Worm (Caenorhabditis elegans) whole organism, early embryonic: Measurements from ENCODE around the gene Y82E9BR.5.

Experiments used
- ceh-36 ChIP-seq: sonication (generic microtip); optimal IDR thresholded peaks from 2 replicates; lab custom pipeline; 2016; ENCODE audit warnings: missing genetic modification characterization, inconsistent platforms, missing compliant biosample characterization
- ets-7 ChIP-seq: sonication (generic microtip); optimal IDR thresholded peaks from 2 replicates; lab custom pipeline; 2016; ENCODE audit warnings: missing genotype, missing genetic modification characterization, missing compliant biosample characterization
- flt-1 ChIP-seq: fragments of 200-800 bp; sonication (Bioruptor generic); IDR thresholded peaks from 2 replicates; pipeline ENCODE4 v1.3.6; 2022; ENCODE audit warnings: missing genetic modification characterization, missing compliant biosample characterization
- hnd-1 ChIP-seq: sonication (generic microtip); optimal IDR thresholded peaks from 2 replicates; lab custom pipeline; 2016; ENCODE audit warnings: missing genetic modification characterization, missing compliant biosample characterization
- sea-1 ChIP-seq: fragments of 200-800 bp; sonication (Bioruptor generic); conservative IDR thresholded peaks from 2 replicates; pipeline ENCODE4 v1.3.6; 2022; ENCODE audit warnings: missing genetic modification characterization, missing compliant biosample characterization
- tbx-37 ChIP-seq: fragments of 200-800 bp; sonication (Bioruptor generic); conservative IDR thresholded peaks from 2 replicates; pipeline ENCODE4 v1.3.6; 2022; ENCODE audit warnings: missing genetic modification reagents, missing genetic modification characterization, missing compliant biosample characterization

- TF ChIP-seq hnd-1: no peak
- TF ChIP-seq tbx-37 (GFP tag; lab: Robert Waterston, UW): no peak
- TF ChIP-seq sea-1 (GFP tag; lab: Robert Waterston, UW): no peak
- no peak for TF ChIP-seq flt-1 (GFP tag; lab: Robert Waterston, UW)
- TF ChIP-seq ceh-36 (tag; lab: Kevin White, UChicago): no peak
- no peak for TF ChIP-seq ets-7 (tag; lab: Kevin White, UChicago)
Measured at ce11 chrIII:1429275-1429674, 45.1 kb downstream of the Y82E9BR.5 start.
